Worm (Caenorhabditis elegans) whole organism, late embryonic: ENCODE results near the gene Y55F3AM.21.

Experiments
- C38D4.7 ChIP-seq: fragments of 200-800 bp; sonication (Bioruptor generic); optimal IDR thresholded peaks from 2 replicates; lab custom pipeline; 2018; ENCODE audit warnings: mild to moderate bottlenecking, missing genetic modification characterization, moderate library complexity, missing compliant biosample characterization
- K09A11.1 ChIP-seq: sonication (generic microtip); optimal IDR thresholded peaks from 2 replicates; lab custom pipeline; 2017; ENCODE audit warnings: antibody characterized with exemption, mild to moderate bottlenecking, missing genetic modification characterization, missing compliant biosample characterization; ENCODE audit not compliant: insufficient read depth
- T23F11.4 ChIP-seq: fragments of 200-800 bp; sonication (Bioruptor generic); optimal IDR thresholded peaks from 2 replicates; lab custom pipeline; 2018; ENCODE audit warnings: mild to moderate bottlenecking, missing genetic modification characterization, missing compliant biosample characterization
- Y22D7AL.16 ChIP-seq: sonication (generic microtip); optimal IDR thresholded peaks from 2 replicates; lab custom pipeline; 2016; ENCODE audit warnings: missing genetic modification characterization, missing compliant biosample characterization
- ceh-14 ChIP-seq: sonication (generic microtip); optimal IDR thresholded peaks from 2 replicates; lab custom pipeline; 2016; ENCODE audit warnings: missing genotype, missing genetic modification characterization, missing compliant biosample characterization
- ceh-18 ChIP-seq: sonication (generic microtip); optimal IDR thresholded peaks from 2 replicates; lab custom pipeline; 2016; ENCODE audit warnings: missing genetic modification characterization, missing compliant biosample characterization
- ceh-19 ChIP-seq: fragments of 200-800 bp; sonication (Bioruptor generic); optimal IDR thresholded peaks from 2 replicates; lab custom pipeline; 2018; ENCODE audit warnings: mild to moderate bottlenecking, missing genetic modification characterization, missing compliant biosample characterization
- ceh-2 ChIP-seq: sonication (generic microtip); optimal IDR thresholded peaks from 2 replicates; lab custom pipeline; 2016; ENCODE audit warnings: missing genotype, missing genetic modification characterization, missing compliant biosample characterization
- ceh-24 ChIP-seq: sonication (generic microtip); optimal IDR thresholded peaks from 2 replicates; lab custom pipeline; 2016; ENCODE audit warnings: mild to moderate bottlenecking, missing genetic modification characterization, missing compliant biosample characterization
- ceh-30 ChIP-seq: fragments of 150-350 bp; optimal IDR thresholded peaks from 2 replicates; lab custom pipeline; 2014; ENCODE audit warnings: missing biosample characterization, missing genetic modification characterization
- ceh-45 ChIP-seq: fragments of 200-800 bp; sonication (Bioruptor generic); IDR thresholded peaks from 2 replicates; pipeline ENCODE4 v1.3.6; 2022; ENCODE audit warnings: missing genetic modification reagents, missing genetic modification characterization, missing compliant biosample characterization
- ceh-6 ChIP-seq: fragments of 200-800 bp; sonication (Bioruptor generic); optimal IDR thresholded peaks from 2 replicates; lab custom pipeline; 2018; ENCODE audit warnings: mild to moderate bottlenecking, missing genetic modification characterization, missing compliant biosample characterization
- che-1 ChIP-seq: sonication (generic microtip); optimal IDR thresholded peaks from 2 replicates; lab custom pipeline; 2016; ENCODE audit warnings: mild to moderate bottlenecking, missing genetic modification characterization, missing compliant biosample characterization
- dmd-4 ChIP-seq: sonication (generic microtip); optimal IDR thresholded peaks from 2 replicates; lab custom pipeline; 2016; ENCODE audit warnings: borderline replicate concordance, missing genetic modification characterization, missing compliant biosample characterization
- dve-1 ChIP-seq: sonication (generic microtip); optimal IDR thresholded peaks from 2 replicates; lab custom pipeline; 2017; ENCODE audit warnings: antibody characterized with exemption, mild to moderate bottlenecking, missing genetic modification characterization, missing compliant biosample characterization
- elt-2 ChIP-seq: sonication (generic microtip); optimal IDR thresholded peaks from 2 replicates; lab custom pipeline; 2016; ENCODE audit warnings: missing genetic modification reagents, missing genetic modification characterization, missing compliant biosample characterization
- elt-4 ChIP-seq: sonication (generic microtip); optimal IDR thresholded peaks from 2 replicates; lab custom pipeline; 2016; ENCODE audit warnings: missing genetic modification characterization, missing compliant biosample characterization
- eyg-1 ChIP-seq: sonication (generic microtip); optimal IDR thresholded peaks from 2 replicates; lab custom pipeline; 2016; ENCODE audit warnings: missing genotype, missing genetic modification characterization, missing compliant biosample characterization
- fkh-10 ChIP-seq: fragments of 150-350 bp; optimal IDR thresholded peaks from 2 replicates; lab custom pipeline; 2014; ENCODE audit warnings: missing biosample characterization, missing genetic modification reagents, missing genetic modification characterization
- fkh-6 ChIP-seq: sonication (generic microtip); optimal IDR thresholded peaks from 2 replicates; lab custom pipeline; 2016; ENCODE audit warnings: missing genetic modification characterization, missing compliant biosample characterization
- gmeb-2 ChIP-seq: sonication (generic microtip); optimal IDR thresholded peaks from 2 replicates; lab custom pipeline; 2016; ENCODE audit warnings: missing genetic modification characterization, inconsistent platforms, missing compliant biosample characterization
- hlh-13 ChIP-seq: fragments of 200-800 bp; sonication (Bioruptor generic); optimal IDR thresholded peaks from 2 replicates; lab custom pipeline; 2018; ENCODE audit warnings: mild to moderate bottlenecking, missing genetic modification characterization, missing compliant biosample characterization
- nfya-1 ChIP-seq: sonication (generic microtip); optimal IDR thresholded peaks from 2 replicates; lab custom pipeline; 2017; ENCODE audit warnings: missing genetic modification characterization, mild to moderate bottlenecking, missing compliant biosample characterization, antibody characterized with exemption, moderate library complexity
- pag-3 ChIP-seq: sonication (generic microtip); optimal IDR thresholded peaks from 2 replicates; lab custom pipeline; 2016; ENCODE audit warnings: missing compliant biosample characterization, missing genetic modification characterization, borderline replicate concordance
- pha-2 ChIP-seq: sonication (generic microtip); optimal IDR thresholded peaks from 2 replicates; lab custom pipeline; 2017; ENCODE audit warnings: mild to moderate bottlenecking, missing genetic modification characterization, missing compliant biosample characterization
- pha-4 ChIP-seq: fragments of 150-350 bp; optimal IDR thresholded peaks from 2 replicates; lab custom pipeline; 2018; ENCODE audit warnings: missing biosample characterization, missing genetic modification reagents, missing genetic modification characterization
- pqm-1 ChIP-seq: sonication (generic microtip); optimal IDR thresholded peaks from 2 replicates; lab custom pipeline; 2016; ENCODE audit warnings: missing genetic modification characterization, missing compliant biosample characterization
- pros-1 ChIP-seq: fragments of 150-350 bp; optimal IDR thresholded peaks from 2 replicates; lab custom pipeline; 2014; ENCODE audit warnings: missing biosample characterization, missing genetic modification reagents, missing genetic modification characterization
- ref-2 ChIP-seq: sonication (generic microtip); optimal IDR thresholded peaks from 2 replicates; lab custom pipeline; 2016; ENCODE audit warnings: missing genetic modification characterization, missing compliant biosample characterization
- tbx-2 ChIP-seq: sonication (generic microtip); optimal IDR thresholded peaks from 2 replicates; lab custom pipeline; 2016; ENCODE audit warnings: missing genetic modification characterization, missing compliant biosample characterization
- unc-42 ChIP-seq: sonication (generic microtip); optimal IDR thresholded peaks from 2 replicates; lab custom pipeline; 2016; ENCODE audit warnings: missing genotype, missing genetic modification characterization, missing compliant biosample characterization
- unc-55 ChIP-seq: sonication (generic microtip); optimal IDR thresholded peaks from 2 replicates; lab custom pipeline; 2017; ENCODE audit warnings: missing biosample characterization, missing genetic modification reagents, missing genetic modification characterization
- zip-5 ChIP-seq: sonication (generic microtip); optimal IDR thresholded peaks from 2 replicates; lab custom pipeline; 2016; ENCODE audit warnings: missing genetic modification characterization, missing compliant biosample characterization
- ztf-16 ChIP-seq: sonication (generic microtip); optimal IDR thresholded peaks from 2 replicates; lab custom pipeline; 2017; ENCODE audit warnings: missing genetic modification characterization, missing compliant biosample characterization

Y55F3AM.21 gene

ce11 chrIV:1065569-1065968, 14.1 kb upstream of the Y55F3AM.21 start:
- no peak for TF ChIP-seq hlh-13
- TF ChIP-seq T23F11.4 (GFP tag; lab: Kevin White, UChicago) = no peak
- no peak for TF ChIP-seq ceh-24
- no peak for TF ChIP-seq K09A11.1 (tag; lab: Kevin White, UChicago)
- no peak for TF ChIP-seq ceh-6 (GFP tag; lab: Kevin White, UChicago)
- no peak for TF ChIP-seq unc-42
- no peak for TF ChIP-seq fkh-10 (GFP tag; lab: Kevin White, UChicago)
- TF ChIP-seq zip-5 (tag; lab: Kevin White, UChicago) = no peak
- TF ChIP-seq ceh-30 (tag; lab: Kevin White, UChicago) = no peak
- no peak for TF ChIP-seq pag-3 (tag; lab: Kevin White, UChicago)
- no peak for TF ChIP-seq tbx-2 (tag; lab: Kevin White, UChicago)
- no peak for TF ChIP-seq pros-1 (tag; lab: Kevin White, UChicago)
- TF ChIP-seq, all 69 proteins: peak for 0

ce11 chrIV:1064289-1064848, 12.9 kb upstream of the Y55F3AM.21 start:
- no peak for TF ChIP-seq fkh-6 (tag; lab: Kevin White, UChicago)
- no peak for TF ChIP-seq Y22D7AL.16
- TF ChIP-seq unc-55 (GFP tag; lab: Kevin White, UChicago) = no peak
- TF ChIP-seq nfya-1 (tag; lab: Kevin White, UChicago) = no peak
- TF ChIP-seq ceh-18 (tag; lab: Kevin White, UChicago) = no peak
- no peak for TF ChIP-seq elt-4 (tag; lab: Kevin White, UChicago)
- no peak for TF ChIP-seq eyg-1 (tag; lab: Kevin White, UChicago)
- no peak for TF ChIP-seq dmd-4 (tag; lab: Kevin White, UChicago)
- TF ChIP-seq pha-4 = no peak
- no peak for TF ChIP-seq pqm-1 (tag; lab: Kevin White, UChicago)
- TF ChIP-seq, all 69 proteins: peak for 0

ce11 chrIV:1063058-1063457, 11.6 kb upstream of the Y55F3AM.21 start:
- TF ChIP-seq fkh-10 (GFP tag; lab: Kevin White, UChicago) (no peak), ceh-6 (GFP tag; lab: Kevin White, UChicago) (no peak), ceh-19 (GFP tag; lab: Kevin White, UChicago) (no peak), dmd-4 (tag; lab: Kevin White, UChicago) (no peak), ceh-24 (no peak), ceh-30 (tag; lab: Kevin White, UChicago) (no peak)
- TF ChIP-seq, all 69 proteins: peak for 0

- TF ChIP-seq C38D4.7 (GFP tag; lab: Kevin White, UChicago) (no peak), che-1 (tag; lab: Kevin White, UChicago) (no peak), ztf-16 (no peak), ceh-19 (GFP tag; lab: Kevin White, UChicago) (no peak), ceh-2 (tag; lab: Kevin White, UChicago) (no peak), pros-1 (tag; lab: Kevin White, UChicago) (no peak), ref-2 (tag; lab: Kevin White, UChicago) (no peak)
These were observed 7.0 kb upstream of the Y55F3AM.21 start for ce11 chrIV:1058504-1058903.

- TF ChIP-seq dve-1 = no peak
- TF ChIP-seq ceh-14 = no peak
- no peak for TF ChIP-seq ceh-24
- no peak for TF ChIP-seq eyg-1 (tag; lab: Kevin White, UChicago)
- TF ChIP-seq pha-2 (tag; lab: Kevin White, UChicago) = no peak
- peak; percentile 11 for TF ChIP-seq gmeb-2 (tag; lab: Kevin White, UChicago)
- no peak for TF ChIP-seq ceh-45
- TF ChIP-seq elt-2 (tag; lab: Kevin White, UChicago) = peak; percentile 4
- peak; percentile 18 for TF ChIP-seq unc-42
- TF ChIP-seq, all 69 proteins: peak for 3
These were observed 4.9 kb upstream of the Y55F3AM.21 start, which contains the start of the genes Y55F3AM.13 and mrps-25 for ce11 chrIV:1056263-1056942. Gene Y55F3AM.13, minus strand, starts transcription at chrIV:1056313. Gene mrps-25, plus strand, starts transcription at chrIV:1056892.
